Fruit fly (Drosophila melanogaster) Kc167 (cell line): ENCODE data around the gene CG10035.

Experiments used
- Sin3A ChIP-seq: fragments of >200 bp; optimal IDR thresholded peaks from 2 replicates; lab custom pipeline; 2018; ENCODE audit warnings: missing external identifiers
- h ChIP-seq: fragments of >200 bp; optimal IDR thresholded peaks from 3 replicates; lab custom pipeline; 2018; ENCODE audit warnings: missing external identifiers
- insv ChIP-seq: fragments of >200 bp; optimal IDR thresholded peaks from 3 replicates; lab custom pipeline; 2018; ENCODE audit warnings: missing external identifiers

DNA sequence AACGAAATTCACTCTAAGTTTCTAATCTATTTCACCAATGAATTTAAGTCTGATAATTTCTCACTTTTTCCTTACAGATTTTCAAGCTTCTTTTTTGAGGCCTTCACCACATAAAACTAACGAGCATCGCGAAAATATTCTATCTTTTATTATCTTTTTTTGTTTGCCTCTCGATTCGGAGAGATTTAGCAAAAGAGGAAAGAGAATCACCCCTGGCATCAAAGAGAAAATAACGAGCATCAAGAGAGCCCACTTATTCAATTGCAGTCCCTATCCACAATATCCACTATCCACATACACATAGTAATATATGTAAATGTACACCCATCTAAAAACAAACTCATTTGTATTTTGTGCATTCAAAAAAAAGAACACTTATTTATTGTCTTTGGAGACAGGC, 15.0 kb downstream of the CG10035 start, which contains the start of gene GstD9:
- TF ChIP-seq h (lab: Kevin White, UChicago) (no peak), insv (lab: Kevin White, UChicago) (no peak), Sin3A (no peak)
